Fruit fly (Drosophila melanogaster): Measurements from ENCODE around the gene CG43861.

dm6 chr2L:19966410-19966809, 50.7 kb downstream of the CG43861 start, which contains the start of gene OS9:
- TF ChIP-seq kay (GFP tag; ENCODE audit: borderline replicate concordance) (no peak), CG14711 (tag; optimal IDR thresholded peaks at IDR 0.05) (no peak), Mnt (GFP tag; optimal IDR thresholded peaks at IDR 0.05) (no peak), CG7045 (GFP tag; optimal IDR thresholded peaks at IDR 0.05) (no peak), CG11617 (GFP tag; optimal IDR thresholded peaks at IDR 0.05) (no peak), Crg-1 (GFP tag; optimal IDR thresholded peaks at IDR 0.05) (no peak), CG12768 (GFP tag; optimal IDR thresholded peaks at IDR 0.05) (no peak), CG1620 (GFP tag; optimal IDR thresholded peaks at IDR 0.05) (no peak)

Data from whole organism, adult.